Worm (Caenorhabditis elegans) whole organism, dauer: ENCODE results near the gene T06E8.8.

Experiments
- unc-62 ChIP-seq: sonication (generic microtip); optimal IDR thresholded peaks from 2 replicates; lab custom pipeline; 2017; ENCODE audit warnings: missing biosample characterization, missing genetic modification reagents, missing genetic modification characterization

T06E8.8 gene

DNA sequence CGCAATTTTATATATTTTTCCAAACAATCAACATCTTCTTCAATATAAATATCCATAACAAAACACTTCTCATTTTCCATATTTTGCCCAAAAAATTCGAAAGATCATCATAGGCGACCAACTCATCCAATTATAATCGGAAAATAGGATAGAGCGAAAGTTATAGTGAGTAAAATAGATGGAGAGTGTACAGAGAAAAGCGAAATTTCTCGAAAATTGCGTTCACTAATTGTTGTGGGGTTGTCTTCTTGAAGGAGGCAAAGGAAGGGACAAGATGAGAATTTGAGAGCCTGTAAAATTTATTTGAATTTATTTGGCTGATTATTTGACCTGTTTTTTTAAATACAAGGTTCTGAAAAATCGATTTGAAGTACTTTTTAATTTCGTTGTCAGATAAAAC is 8.0 kb upstream of the T06E8.8 start:
- no peak for TF ChIP-seq unc-62 (GFP tag; lab: Kevin White, UChicago)

ce11 chrV:10036275-10036674 is 7.3 kb upstream of the T06E8.8 start, which contains the start of gene T06E8.2:
Gene T06E8.2, minus strand, starts transcription at chrV:10036413.
- TF ChIP-seq unc-62 (GFP tag; lab: Kevin White, UChicago) = no peak

- no peak for TF ChIP-seq unc-62 (GFP tag; lab: Kevin White, UChicago)
These were observed 6.5 kb upstream of the T06E8.8 start, which contains the start of gene F57A8.1 for ce11 chrV:10037040-10037439. Gene F57A8.1, plus strand, starts transcription at chrV:10037340.

ce11 chrV:10039837-10040236 is 3.7 kb upstream of the T06E8.8 start:
- TF ChIP-seq unc-62 (GFP tag; lab: Kevin White, UChicago) = no peak

DNA sequence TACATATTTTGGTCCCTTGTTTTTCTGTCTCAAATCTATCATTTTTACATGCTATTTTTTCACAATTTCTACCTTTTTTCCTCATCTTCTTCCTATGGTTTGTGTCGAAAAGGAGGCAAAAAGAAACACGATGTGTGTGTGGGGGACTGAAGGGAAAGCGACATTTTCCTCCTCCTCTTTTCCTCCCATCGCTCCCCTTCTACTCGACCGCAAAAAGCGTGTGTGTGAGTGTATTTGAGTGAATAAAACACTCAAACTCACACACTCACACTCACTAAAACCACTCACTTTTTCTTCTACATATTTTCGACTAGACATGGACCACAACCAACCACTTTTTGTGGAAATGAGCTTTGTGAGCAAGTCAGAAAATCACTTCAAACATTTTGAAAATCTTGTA is 2.1 kb upstream of the T06E8.8 start:
- TF ChIP-seq unc-62 (GFP tag; lab: Kevin White, UChicago) = no peak

- TF ChIP-seq unc-62 (GFP tag; lab: Kevin White, UChicago) = no peak
These were observed 1.3 kb upstream of the T06E8.8 start for ce11 chrV:10042254-10042653.

DNA sequence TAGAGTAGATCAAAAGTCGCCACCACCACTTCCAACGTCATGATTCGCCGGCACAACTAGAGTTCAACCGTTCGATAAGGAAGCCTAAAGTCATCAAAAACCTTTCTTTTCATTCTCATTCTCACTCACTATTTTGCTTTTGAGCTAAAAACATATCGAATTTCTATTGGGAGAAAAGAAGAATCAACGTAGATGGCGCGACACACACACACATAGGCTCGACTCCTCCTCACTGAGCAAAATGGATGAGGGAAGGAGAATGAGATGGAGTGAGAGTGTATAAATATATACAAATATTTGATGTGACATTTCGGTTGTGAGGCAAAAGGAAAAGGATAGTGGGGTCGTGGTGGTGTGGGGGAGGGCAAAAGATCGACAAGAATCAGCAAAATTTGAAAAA is 1.2 kb downstream of the T06E8.8 start:
- TF ChIP-seq unc-62 (GFP tag; lab: Kevin White, UChicago) = no peak

ce11 chrV:10046503-10046902 is 3.0 kb downstream of the T06E8.8 start:
- no peak for TF ChIP-seq unc-62 (GFP tag; lab: Kevin White, UChicago)

ce11 chrV:10047189-10047588 is 3.6 kb downstream of the T06E8.8 start:
- no peak for TF ChIP-seq unc-62 (GFP tag; lab: Kevin White, UChicago)

- no peak for TF ChIP-seq unc-62 (GFP tag; lab: Kevin White, UChicago)
These were observed 8.3 kb downstream of the T06E8.8 start, which contains the start of gene str-118 for ce11 chrV:10051855-10052254. Gene str-118, plus strand, starts transcription at chrV:10052155.

DNA sequence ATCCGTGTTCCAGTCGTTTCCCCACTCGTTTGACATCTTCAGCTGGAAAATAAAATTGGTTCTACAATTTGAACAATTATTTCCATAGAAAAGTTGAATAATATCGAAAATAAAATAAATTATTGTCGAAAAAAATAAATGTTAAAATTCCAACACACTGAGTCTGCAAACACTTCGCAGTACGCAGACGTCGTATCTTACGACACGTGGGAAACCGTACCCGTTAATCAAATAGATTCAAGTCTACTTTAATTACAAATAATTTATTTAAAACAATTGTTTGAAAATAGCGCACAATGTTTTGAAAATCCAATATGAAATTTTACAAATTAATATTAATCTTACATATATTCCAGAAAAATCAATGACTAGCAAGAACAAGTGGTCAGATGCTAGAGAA is 11.3 kb downstream of the T06E8.8 start, which contains the start of gene yif-1:
yif-1 (minus strand) TSS at position 42 of the 400 bp plus-strand sequence.
- no peak for TF ChIP-seq unc-62 (GFP tag; lab: Kevin White, UChicago)

DNA sequence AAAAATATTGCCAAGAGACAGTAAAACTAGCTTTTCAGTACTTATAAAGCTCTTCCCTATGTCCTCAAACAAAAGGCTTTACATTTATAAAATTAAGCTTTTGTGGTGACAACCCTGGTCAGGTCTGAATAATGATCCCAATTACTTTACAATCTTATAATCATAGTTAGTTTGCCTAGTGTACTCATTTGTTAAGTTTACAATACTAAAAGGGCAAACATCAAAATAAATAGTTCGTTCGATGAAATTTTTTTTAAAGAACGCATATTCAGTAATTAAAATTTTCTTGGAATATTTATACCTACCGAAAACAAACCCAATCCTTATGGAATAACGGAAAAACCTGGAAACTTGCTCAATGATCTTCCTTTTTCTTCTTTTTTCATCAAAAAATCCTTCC is 15.2 kb downstream of the T06E8.8 start:
- no peak for TF ChIP-seq unc-62 (GFP tag; lab: Kevin White, UChicago)

- TF ChIP-seq unc-62 (GFP tag; lab: Kevin White, UChicago) = no peak
These were observed 16.5 kb downstream of the T06E8.8 start for ce11 chrV:10060039-10060438.

DNA sequence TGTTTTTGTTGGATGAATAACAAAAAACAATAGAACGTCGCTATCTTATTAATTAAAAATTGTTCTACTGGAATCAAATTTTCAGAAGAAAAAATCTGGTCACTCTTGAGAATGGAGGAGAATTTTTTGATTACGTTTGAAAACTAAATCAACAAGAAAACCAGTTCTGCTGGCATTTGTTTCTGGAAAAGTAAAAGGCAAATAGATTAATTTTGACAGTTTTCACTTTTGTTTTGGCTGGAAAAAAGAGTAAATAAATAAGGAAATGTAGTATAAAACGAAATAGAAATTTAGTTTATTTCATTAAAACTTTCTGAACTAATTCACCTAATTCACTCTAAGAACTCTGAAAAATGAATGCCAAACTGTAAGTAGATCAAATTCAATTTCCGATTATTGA is 20.7 kb downstream of the T06E8.8 start, which contains the start of gene fipr-13:
fipr-13 (plus strand) TSS at position 301 of the 400 bp plus-strand sequence.
- no peak for TF ChIP-seq unc-62 (GFP tag; lab: Kevin White, UChicago)

DNA sequence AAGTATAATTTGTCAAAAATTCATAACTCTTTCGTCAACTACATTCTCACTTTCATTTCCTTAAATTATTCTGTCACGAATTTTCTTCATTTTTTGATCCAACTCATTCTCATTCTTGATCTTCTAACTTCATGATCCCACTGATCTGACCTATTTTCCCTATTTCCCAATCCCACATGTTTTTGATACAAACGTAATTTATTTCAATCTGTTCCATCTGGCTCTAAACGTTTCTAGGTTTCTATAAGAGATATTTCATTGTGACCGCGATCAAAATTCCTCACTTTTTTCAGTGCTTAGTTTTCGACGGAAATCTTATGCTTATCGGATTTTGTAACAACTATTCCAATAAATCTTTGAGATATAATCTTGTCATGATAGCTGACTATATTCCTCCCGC is 22.1 kb downstream of the T06E8.8 start:
- TF ChIP-seq unc-62 (GFP tag; lab: Kevin White, UChicago) = no peak

ce11 chrV:10066769-10067168 is 23.2 kb downstream of the T06E8.8 start, which contains the start of gene npr-39:
Gene npr-39, plus strand, starts transcription at chrV:10067069.
- no peak for TF ChIP-seq unc-62 (GFP tag; lab: Kevin White, UChicago)

DNA sequence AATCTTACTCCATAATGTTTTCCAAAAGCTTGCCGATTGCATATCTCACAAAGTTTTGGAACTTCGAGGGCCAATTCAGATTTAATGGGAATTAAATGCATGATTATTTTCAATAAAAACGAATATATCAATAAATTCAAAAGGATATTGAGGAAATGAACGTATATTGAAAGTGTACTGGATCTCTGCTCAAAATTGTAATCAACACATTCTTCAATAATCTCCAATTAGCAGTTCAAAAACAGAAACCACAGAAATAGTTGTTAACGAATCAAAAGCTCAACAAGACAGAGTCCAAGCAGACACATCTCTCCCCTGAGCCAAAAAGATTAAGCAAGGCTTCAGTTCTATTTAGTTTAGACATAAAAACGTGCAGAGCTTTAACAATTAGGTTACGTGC is 27.0 kb downstream of the T06E8.8 start, which contains the start of gene nhr-192:
nhr-192 (minus strand) TSS at position 101 of the 400 bp plus-strand sequence.
- TF ChIP-seq unc-62 (GFP tag; lab: Kevin White, UChicago) = no peak
